Worm (Caenorhabditis elegans) whole organism, late embryonic: Measurements from ENCODE around the gene Y38H6C.4.

Experiments used
- C08G9.2 ChIP-seq: sonication (generic microtip); optimal IDR thresholded peaks from 2 replicates; lab custom pipeline; 2016; ENCODE audit warnings: mild to moderate bottlenecking, missing genetic modification characterization, moderate library complexity, missing compliant biosample characterization
- C38D4.7 ChIP-seq: fragments of 200-800 bp; sonication (Bioruptor generic); optimal IDR thresholded peaks from 2 replicates; lab custom pipeline; 2018; ENCODE audit warnings: mild to moderate bottlenecking, missing genetic modification characterization, moderate library complexity, missing compliant biosample characterization
- K02D7.2 ChIP-seq: sonication (generic microtip); optimal IDR thresholded peaks from 2 replicates; lab custom pipeline; 2017; ENCODE audit warnings: mild to moderate bottlenecking, missing genetic modification characterization, missing compliant biosample characterization
- Y22D7AL.16 ChIP-seq: sonication (generic microtip); optimal IDR thresholded peaks from 2 replicates; lab custom pipeline; 2016; ENCODE audit warnings: missing genetic modification characterization, missing compliant biosample characterization
- ahr-1 ChIP-seq: sonication (generic microtip); optimal IDR thresholded peaks from 2 replicates; lab custom pipeline; 2016; ENCODE audit warnings: missing genetic modification characterization, missing compliant biosample characterization
- ama-1 ChIP-seq: fragments of 150-350 bp; optimal IDR thresholded peaks from 2 replicates; lab custom pipeline; 2014
- ceh-14 ChIP-seq: sonication (generic microtip); optimal IDR thresholded peaks from 2 replicates; lab custom pipeline; 2016; ENCODE audit warnings: missing genotype, missing genetic modification characterization, missing compliant biosample characterization
- ceh-18 ChIP-seq: sonication (generic microtip); optimal IDR thresholded peaks from 2 replicates; lab custom pipeline; 2016; ENCODE audit warnings: missing genetic modification characterization, missing compliant biosample characterization
- ceh-19 ChIP-seq: fragments of 200-800 bp; sonication (Bioruptor generic); optimal IDR thresholded peaks from 2 replicates; lab custom pipeline; 2018; ENCODE audit warnings: mild to moderate bottlenecking, missing genetic modification characterization, missing compliant biosample characterization
- ceh-2 ChIP-seq: sonication (generic microtip); optimal IDR thresholded peaks from 2 replicates; lab custom pipeline; 2016; ENCODE audit warnings: missing genotype, missing genetic modification characterization, missing compliant biosample characterization
- ceh-22 ChIP-seq: sonication (generic microtip); optimal IDR thresholded peaks from 2 replicates; lab custom pipeline; 2017; ENCODE audit warnings: missing biosample characterization, missing genetic modification characterization
- ceh-31 ChIP-seq: sonication (generic microtip); optimal IDR thresholded peaks from 2 replicates; lab custom pipeline; 2016; ENCODE audit warnings: missing genetic modification characterization, missing compliant biosample characterization
- ceh-45 ChIP-seq: fragments of 200-800 bp; sonication (Bioruptor generic); IDR thresholded peaks from 2 replicates; pipeline ENCODE4 v1.3.6; 2022; ENCODE audit warnings: missing genetic modification reagents, missing genetic modification characterization, missing compliant biosample characterization
- ceh-48 ChIP-seq: sonication (generic microtip); optimal IDR thresholded peaks from 2 replicates; lab custom pipeline; 2016; ENCODE audit warnings: missing genetic modification characterization, inconsistent platforms, missing compliant biosample characterization
- ceh-9 ChIP-seq: sonication (generic microtip); optimal IDR thresholded peaks from 2 replicates; lab custom pipeline; 2016; ENCODE audit warnings: mild to moderate bottlenecking, missing genetic modification characterization, inconsistent platforms, missing compliant biosample characterization
- che-1 ChIP-seq: sonication (generic microtip); optimal IDR thresholded peaks from 2 replicates; lab custom pipeline; 2016; ENCODE audit warnings: mild to moderate bottlenecking, missing genetic modification characterization, missing compliant biosample characterization
- elt-2 ChIP-seq: sonication (generic microtip); optimal IDR thresholded peaks from 2 replicates; lab custom pipeline; 2016; ENCODE audit warnings: missing genetic modification reagents, missing genetic modification characterization, missing compliant biosample characterization
- ets-4 ChIP-seq: sonication (generic microtip); optimal IDR thresholded peaks from 2 replicates; lab custom pipeline; 2016; ENCODE audit warnings: missing genetic modification characterization, missing compliant biosample characterization
- eyg-1 ChIP-seq: sonication (generic microtip); optimal IDR thresholded peaks from 2 replicates; lab custom pipeline; 2016; ENCODE audit warnings: missing genotype, missing genetic modification characterization, missing compliant biosample characterization
- fax-1 ChIP-seq: sonication (generic microtip); optimal IDR thresholded peaks from 2 replicates; lab custom pipeline; 2016; ENCODE audit warnings: missing genotype, missing genetic modification characterization, missing compliant biosample characterization
- fkh-10 ChIP-seq: fragments of 150-350 bp; optimal IDR thresholded peaks from 2 replicates; lab custom pipeline; 2014; ENCODE audit warnings: missing biosample characterization, missing genetic modification reagents, missing genetic modification characterization
- hlh-15 ChIP-seq: sonication (generic microtip); optimal IDR thresholded peaks from 2 replicates; lab custom pipeline; 2016; ENCODE audit warnings: missing genetic modification characterization, missing compliant biosample characterization
- hlh-30 ChIP-seq: sonication (generic microtip); optimal IDR thresholded peaks from 2 replicates; lab custom pipeline; 2017; ENCODE audit warnings: antibody characterized with exemption, missing genetic modification characterization, missing compliant biosample characterization; ENCODE audit not compliant: insufficient read depth
- hlh-6 ChIP-seq: sonication (generic microtip); optimal IDR thresholded peaks from 2 replicates; lab custom pipeline; 2016; ENCODE audit warnings: missing genotype, missing genetic modification characterization, missing compliant biosample characterization
- hlh-8 ChIP-seq: sonication (generic microtip); optimal IDR thresholded peaks from 2 replicates; lab custom pipeline; 2016; ENCODE audit warnings: missing genotype, missing genetic modification characterization, missing compliant biosample characterization
- lim-6 ChIP-seq: sonication (generic microtip); optimal IDR thresholded peaks from 2 replicates; lab custom pipeline; 2016; ENCODE audit warnings: missing genetic modification characterization, missing compliant biosample characterization
- madf-2 ChIP-seq: sonication (generic microtip); optimal IDR thresholded peaks from 2 replicates; lab custom pipeline; 2017; ENCODE audit warnings: missing genetic modification characterization, missing compliant biosample characterization
- mec-3 ChIP-seq: sonication (generic microtip); optimal IDR thresholded peaks from 2 replicates; lab custom pipeline; 2016; ENCODE audit warnings: borderline replicate concordance, missing genetic modification characterization, missing compliant biosample characterization
- odd-2 ChIP-seq: sonication (generic microtip); optimal IDR thresholded peaks from 2 replicates; lab custom pipeline; 2017; ENCODE audit warnings: antibody characterized with exemption, mild to moderate bottlenecking, missing genetic modification characterization, missing compliant biosample characterization
- pat-9 ChIP-seq: fragments of 200-800 bp; sonication (Bioruptor generic); optimal IDR thresholded peaks from 2 replicates; lab custom pipeline; 2018; ENCODE audit warnings: mild to moderate bottlenecking, missing genetic modification characterization, moderate library complexity, missing compliant biosample characterization
- pros-1 ChIP-seq: fragments of 150-350 bp; optimal IDR thresholded peaks from 2 replicates; lab custom pipeline; 2014; ENCODE audit warnings: missing biosample characterization, missing genetic modification reagents, missing genetic modification characterization
- ref-2 ChIP-seq: sonication (generic microtip); optimal IDR thresholded peaks from 2 replicates; lab custom pipeline; 2016; ENCODE audit warnings: missing genetic modification characterization, missing compliant biosample characterization
- rnt-1 ChIP-seq: sonication (generic microtip); optimal IDR thresholded peaks from 2 replicates; lab custom pipeline; 2016; ENCODE audit warnings: missing genetic modification characterization, missing compliant biosample characterization
- syd-9 ChIP-seq: sonication (generic microtip); optimal IDR thresholded peaks from 2 replicates; lab custom pipeline; 2016; ENCODE audit warnings: mild to moderate bottlenecking, missing genetic modification characterization, moderate library complexity, missing compliant biosample characterization
- tbx-2 ChIP-seq: sonication (generic microtip); optimal IDR thresholded peaks from 2 replicates; lab custom pipeline; 2016; ENCODE audit warnings: missing genetic modification characterization, missing compliant biosample characterization
- tbx-7 ChIP-seq: sonication (generic microtip); optimal IDR thresholded peaks from 2 replicates; lab custom pipeline; 2016; ENCODE audit warnings: missing genotype, missing genetic modification characterization, missing compliant biosample characterization
- unc-42 ChIP-seq: sonication (generic microtip); optimal IDR thresholded peaks from 2 replicates; lab custom pipeline; 2016; ENCODE audit warnings: missing genotype, missing genetic modification characterization, missing compliant biosample characterization
- unc-55 ChIP-seq: sonication (generic microtip); optimal IDR thresholded peaks from 2 replicates; lab custom pipeline; 2017; ENCODE audit warnings: missing biosample characterization, missing genetic modification reagents, missing genetic modification characterization
- unc-86 ChIP-seq: sonication (generic microtip); optimal IDR thresholded peaks from 2 replicates; lab custom pipeline; 2016; ENCODE audit warnings: missing genetic modification characterization, missing compliant biosample characterization
- ztf-16 ChIP-seq: sonication (generic microtip); optimal IDR thresholded peaks from 2 replicates; lab custom pipeline; 2017; ENCODE audit warnings: missing genetic modification characterization, missing compliant biosample characterization

Y38H6C.4 gene

DNA sequence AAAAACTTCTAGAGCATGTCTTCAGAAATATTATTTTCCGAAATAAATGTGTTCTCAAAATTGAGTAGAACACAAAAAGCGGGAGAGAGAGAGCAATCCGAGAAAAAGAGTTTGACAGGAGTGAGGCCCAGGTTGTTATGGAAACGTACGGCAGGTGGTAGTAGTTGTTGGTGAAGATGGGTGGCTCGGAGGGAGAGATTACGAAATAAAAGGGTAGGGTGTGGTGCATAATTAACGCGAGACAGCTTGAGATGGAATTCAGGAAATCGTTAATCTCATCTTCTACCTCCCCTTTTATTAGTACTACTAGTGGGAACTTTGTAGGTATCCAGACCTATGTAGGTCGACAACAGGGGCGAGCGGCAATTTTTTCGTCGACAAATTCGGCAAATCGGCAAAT, 29.2 kb upstream of the Y38H6C.4 start, which contains the start of gene famh-161:
Gene famh-161 (minus strand): TSS at position 101 of the 400 bp plus-strand sequence.
- no peak for TF ChIP-seq K02D7.2 (tag; lab: Kevin White, UChicago)
- no peak for TF ChIP-seq pros-1 (tag; lab: Kevin White, UChicago)
- no peak for TF ChIP-seq tbx-7 (tag; lab: Kevin White, UChicago)
- no peak for TF ChIP-seq lim-6 (tag; lab: Kevin White, UChicago)
- no peak for TF ChIP-seq hlh-6 (tag; lab: Kevin White, UChicago)
- no peak for TF ChIP-seq Y22D7AL.16 (tag; lab: Kevin White, UChicago)
- TF ChIP-seq C38D4.7 (GFP tag; lab: Kevin White, UChicago): no peak
- TF ChIP-seq unc-86: no peak
- TF ChIP-seq mec-3 (tag; lab: Kevin White, UChicago): no peak
- TF ChIP-seq ceh-22: no peak
- TF ChIP-seq ref-2: no peak
- no peak for TF ChIP-seq pat-9
- TF ChIP-seq eyg-1 (tag; lab: Kevin White, UChicago): no peak
- no peak for TF ChIP-seq fax-1
- no peak for TF ChIP-seq ceh-45
- no peak for TF ChIP-seq ama-1
- no peak for TF ChIP-seq rnt-1 (tag; lab: Kevin White, UChicago)
- TF ChIP-seq odd-2: no peak
- TF ChIP-seq ceh-18 (tag; lab: Kevin White, UChicago): no peak
- TF ChIP-seq, all 69 proteins: peak for 0

DNA sequence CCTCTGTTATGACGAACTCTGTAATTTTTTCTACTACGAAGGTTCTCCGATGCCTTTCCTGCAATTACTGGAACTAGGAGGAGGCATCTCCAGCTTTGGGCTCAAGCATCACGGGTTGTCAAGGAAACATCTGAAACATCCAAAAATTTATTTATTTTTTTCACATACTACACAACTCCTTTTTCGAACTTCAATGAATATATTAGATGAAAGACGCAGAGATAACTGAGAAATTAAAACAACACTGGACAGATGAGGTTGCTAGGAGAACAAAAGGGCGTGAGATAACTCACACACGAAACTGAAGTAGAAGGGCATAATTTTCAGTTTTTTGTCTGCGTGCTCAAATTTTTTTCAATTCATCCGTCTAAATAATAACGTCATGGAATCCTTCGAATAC, 22.6 kb upstream of the Y38H6C.4 start, which contains the start of gene Y38H6C.13:
Gene Y38H6C.13 (plus strand): TSS at position 301 of the 400 bp plus-strand sequence.
- no peak for TF ChIP-seq ceh-48
- no peak for TF ChIP-seq pat-9
- TF ChIP-seq ceh-22: no peak
- TF ChIP-seq elt-2: no peak
- no peak for TF ChIP-seq syd-9
- TF ChIP-seq che-1 (tag; lab: Kevin White, UChicago): no peak
- no peak for TF ChIP-seq ceh-19
- no peak for TF ChIP-seq lim-6 (tag; lab: Kevin White, UChicago)

DNA sequence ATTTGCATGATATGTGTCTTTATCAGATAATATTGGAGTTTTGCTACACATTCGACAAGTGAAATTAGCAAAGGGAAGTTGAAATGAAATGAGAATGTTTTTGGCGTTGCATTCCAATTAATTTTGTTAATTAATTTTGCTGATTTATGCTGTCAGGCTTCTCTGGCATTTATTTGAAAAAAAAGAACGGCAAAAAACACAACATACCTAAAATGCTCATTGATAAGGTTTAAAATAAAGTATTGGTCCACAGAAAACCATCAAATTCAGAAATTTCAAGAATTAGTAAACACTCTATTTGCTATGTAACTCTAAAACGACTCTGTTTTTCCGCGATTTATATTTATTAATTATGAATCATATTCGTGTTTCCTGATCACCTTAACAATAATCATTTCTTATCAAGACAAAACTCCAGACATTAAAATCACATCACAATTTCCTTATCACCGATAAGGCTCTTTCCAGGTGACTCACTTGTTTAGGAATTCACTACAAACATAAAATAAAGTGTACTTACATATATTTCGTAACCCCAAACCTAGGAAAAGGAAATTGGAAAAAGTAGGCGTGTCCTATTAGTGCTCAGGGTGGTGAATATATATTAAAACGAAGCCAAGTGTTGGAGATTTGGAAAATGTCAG, 21.0 kb upstream of the Y38H6C.4 start, which contains the start of the genes srh-166 and Y38H6C.24:
Gene srh-166 (minus strand): TSS at position 51 of the 644 bp plus-strand sequence.
Gene Y38H6C.24 (plus strand): TSS at position 620 of the 644 bp plus-strand sequence.
- TF ChIP-seq elt-2 (peak; percentile 83), ceh-2 (tag; lab: Kevin White, UChicago) (no peak)

DNA sequence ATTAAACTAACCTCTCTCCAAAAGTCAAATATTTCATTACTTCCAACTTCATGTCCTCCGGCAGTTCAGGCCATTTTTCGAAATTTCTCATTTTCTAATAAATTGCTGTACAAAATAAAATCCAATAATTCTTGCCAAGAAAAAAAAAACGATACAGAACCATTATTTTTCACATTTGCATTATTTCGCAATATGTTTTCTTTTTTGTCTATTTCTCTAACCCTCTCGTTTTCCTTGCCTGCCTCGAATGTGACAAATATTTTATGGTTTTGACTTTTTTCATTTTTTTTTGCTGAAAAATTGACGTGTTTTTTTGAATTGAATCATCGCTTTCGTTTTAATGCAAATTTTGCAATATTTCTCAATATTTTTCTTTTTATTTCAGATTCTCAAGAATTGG, 17.3 kb upstream of the Y38H6C.4 start, which contains the start of the genes Y38H6C.9 and fbxa-150:
Gene Y38H6C.9 (minus strand): TSS at position 52 of the 400 bp plus-strand sequence.
Gene fbxa-150 (plus strand): TSS at position 380 of the 400 bp plus-strand sequence.
- TF ChIP-seq ceh-45 (no peak), madf-2 (tag; lab: Kevin White, UChicago) (no peak), ceh-14 (tag; lab: Kevin White, UChicago) (no peak), ama-1 (no peak), unc-42 (tag; lab: Kevin White, UChicago) (no peak), fkh-10 (GFP tag; lab: Kevin White, UChicago) (no peak), elt-2 (no peak), ceh-9 (tag; lab: Kevin White, UChicago) (no peak), unc-55 (no peak), ceh-2 (tag; lab: Kevin White, UChicago) (no peak), lim-6 (tag; lab: Kevin White, UChicago) (no peak), ahr-1 (tag; lab: Kevin White, UChicago) (no peak), rnt-1 (tag; lab: Kevin White, UChicago) (no peak), C38D4.7 (GFP tag; lab: Kevin White, UChicago) (no peak)

DNA sequence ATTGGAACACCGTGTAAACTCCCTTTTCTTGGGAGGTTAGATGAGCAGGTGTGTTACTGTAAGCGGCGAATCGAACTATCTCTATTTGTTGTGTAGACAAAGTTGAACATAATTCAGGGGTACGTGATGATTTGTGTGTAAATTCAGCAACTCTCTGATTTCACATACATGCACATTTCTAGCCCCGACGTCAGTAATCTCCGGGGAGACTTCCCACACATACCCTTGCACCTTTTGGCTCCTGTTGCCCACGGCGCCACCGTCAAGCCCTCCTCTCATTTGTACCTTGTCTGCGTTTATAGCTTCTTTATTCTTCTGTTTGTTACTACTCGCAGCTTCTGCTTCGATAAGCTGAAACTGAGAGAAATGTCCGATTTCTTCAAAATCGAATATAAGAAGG, 14.0 kb upstream of the Y38H6C.4 start, which contains the start of gene Y38H6C.25:
Gene Y38H6C.25 (plus strand): TSS at position 301 of the 400 bp plus-strand sequence.
- no peak for TF ChIP-seq tbx-2
- no peak for TF ChIP-seq unc-86
- TF ChIP-seq ceh-31 (tag; lab: Kevin White, UChicago): no peak
- no peak for TF ChIP-seq ceh-45
- TF ChIP-seq unc-42 (tag; lab: Kevin White, UChicago): no peak
- TF ChIP-seq ceh-18 (tag; lab: Kevin White, UChicago): no peak
- TF ChIP-seq tbx-7 (tag; lab: Kevin White, UChicago): no peak
- no peak for TF ChIP-seq ztf-16
- TF ChIP-seq lim-6 (tag; lab: Kevin White, UChicago): no peak
- TF ChIP-seq C08G9.2 (tag; lab: Kevin White, UChicago): no peak
- no peak for TF ChIP-seq ref-2
- no peak for TF ChIP-seq elt-2
- TF ChIP-seq hlh-8 (tag; lab: Kevin White, UChicago): no peak
- TF ChIP-seq ets-4 (tag; lab: Kevin White, UChicago): no peak
- TF ChIP-seq Y22D7AL.16 (tag; lab: Kevin White, UChicago): no peak
- no peak for TF ChIP-seq hlh-30 (tag; lab: Kevin White, UChicago)
- TF ChIP-seq hlh-15 (tag; lab: Kevin White, UChicago): no peak
